Worm (Caenorhabditis elegans): ENCODE measurements around the gene F42A10.7.

The F42A10.7 gene

ce11 chrIII:6153112-6153511, 25.4 kb downstream of the F42A10.7 start:
- TF ChIP-seq egl-43 (GFP tag; IDR thresholded peaks at IDR 0.05): 0 out of 2 replicates have a peak, but pooled peaks have one; percentile 17
- peak; percentile 93 for TF ChIP-seq set-16 (GFP tag; IDR thresholded peaks at IDR 0.05)

- peak; percentile 71; the same call in 1 of the 2 replicates for TF ChIP-seq Y48G9A.11 (GFP tag; IDR thresholded peaks at IDR 0.05)
These were observed 26.4 kb downstream of the F42A10.7 start for ce11 chrIII:6152078-6152477.

ce11 chrIII:6149467-6150072, 28.9 kb downstream of the F42A10.7 start, which contains the start of the genes wht-7 and Y42G9A.1:
TSS of gene wht-7 (minus strand) at chrIII:6149597.
TSS of gene Y42G9A.1 (plus strand) at chrIII:6149961.
- TF ChIP-seq ztf-7 (tag; optimal IDR thresholded peaks at IDR 0.05): no peak
- no peak for TF ChIP-seq aly-2 (tag; optimal IDR thresholded peaks at IDR 0.05)
- TF ChIP-seq zag-1 (tag; optimal IDR thresholded peaks at IDR 0.05): no peak
- TF ChIP-seq hlh-30 (tag; optimal IDR thresholded peaks at IDR 0.05; ENCODE audit: insufficient read depth): peak; percentile 48
- no peak for TF ChIP-seq ama-1 (optimal IDR thresholded peaks at IDR 0.05)
- no peak for TF ChIP-seq ceh-82 (tag; optimal IDR thresholded peaks at IDR 0.05)
- TF ChIP-seq ces-1 (GFP tag; optimal IDR thresholded peaks at IDR 0.05): no peak
- TF ChIP-seq mep-1 (tag; optimal IDR thresholded peaks at IDR 0.05): no peak
- TF ChIP-seq dmd-6 (GFP tag; IDR thresholded peaks at IDR 0.05): peak; percentile 80
- no peak for TF ChIP-seq ctbp-1 (GFP tag; IDR thresholded peaks at IDR 0.05)
- TF ChIP-seq hlh-11 (tag; optimal IDR thresholded peaks at IDR 0.05): peak; percentile 71
- no peak for TF ChIP-seq unc-39 (tag; optimal IDR thresholded peaks at IDR 0.05)
- peak in 1 of 2 experiments; percentile 5 for TF ChIP-seq lsy-2 (tag; optimal IDR thresholded peaks at IDR 0.05)
- no peak for TF ChIP-seq cey-2 (tag; optimal IDR thresholded peaks at IDR 0.05; ENCODE audit: borderline replicate concordance, insufficient read depth)
- no peak for TF ChIP-seq nhr-76 (tag; optimal IDR thresholded peaks at IDR 0.05)
- peak; percentile 42; the same call in 1 of the 2 replicates for TF ChIP-seq Y48G9A.11 (GFP tag; IDR thresholded peaks at IDR 0.05)
- TF ChIP-seq F26F4.8 (GFP tag; conservative IDR thresholded peaks at IDR 0.05): no peak
- peak; percentile 24 for TF ChIP-seq nhr-28 (tag; optimal IDR thresholded peaks at IDR 0.05)
- TF ChIP-seq egl-27 (tag; optimal IDR thresholded peaks at IDR 0.05): no peak
- TF ChIP-seq ceh-28 (tag; optimal IDR thresholded peaks at IDR 0.05): no peak
- no peak for TF ChIP-seq nhr-41 (GFP tag; IDR thresholded peaks at IDR 0.05)
- TF ChIP-seq nhr-102 (tag; optimal IDR thresholded peaks at IDR 0.05): peak; percentile 4
- 0 out of 2 replicates have a peak, but pooled peaks have one; percentile 46 for TF ChIP-seq php-3 (GFP tag; IDR thresholded peaks at IDR 0.05)
- no peak for TF ChIP-seq rbr-2 (tag; optimal IDR thresholded peaks at IDR 0.05)
- no peak for TF ChIP-seq daf-16 (GFP tag; optimal IDR thresholded peaks at IDR 0.05)
- peak; percentile 92 for TF ChIP-seq daf-16 (tag; optimal IDR thresholded peaks at IDR 0.05)
- TF ChIP-seq madf-5 (GFP tag; IDR thresholded peaks at IDR 0.05): no peak
- TF ChIP-seq dve-1 (tag; optimal IDR thresholded peaks at IDR 0.05; ENCODE audit: insufficient read depth): peak; percentile 68
- TF ChIP-seq pqm-1 (tag; optimal IDR thresholded peaks at IDR 0.05): peak; percentile 26
- TF ChIP-seq ztf-11 (tag; optimal IDR thresholded peaks at IDR 0.05): no peak
- no peak for TF ChIP-seq duxl-1 (tag; optimal IDR thresholded peaks at IDR 0.05; ENCODE audit: poor library complexity)
- 0 out of 2 replicates have a peak, but pooled peaks have one; percentile 7 for TF ChIP-seq arid-1 (GFP tag; conservative IDR thresholded peaks at IDR 0.05)
- no peak for TF ChIP-seq dmd-8 (GFP tag; IDR thresholded peaks at IDR 0.05)
- TF ChIP-seq ceh-44 (GFP tag; IDR thresholded peaks at IDR 0.05): no peak
- no peak for TF ChIP-seq nhr-10 (tag; optimal IDR thresholded peaks at IDR 0.05)
- no peak for TF ChIP-seq zip-2 (tag; optimal IDR thresholded peaks at IDR 0.05)
- peak; percentile 50 for TF ChIP-seq nhr-48 (tag; optimal IDR thresholded peaks at IDR 0.05)
- TF ChIP-seq mxl-3 (GFP tag; optimal IDR thresholded peaks at IDR 0.05): peak; percentile 25
- TF ChIP-seq ceh-32 (tag; optimal IDR thresholded peaks at IDR 0.05; ENCODE audit: poor library complexity): no peak
- TF ChIP-seq lin-1 (GFP tag; IDR thresholded peaks at IDR 0.05): peak; percentile 32; the same call in 1 of the 2 replicates
- TF ChIP-seq mdl-1 (tag; optimal IDR thresholded peaks at IDR 0.05): no peak
- TF ChIP-seq saeg-2 (GFP tag; IDR thresholded peaks at IDR 0.05): 0 out of 2 replicates have a peak, but pooled peaks have one; percentile 23
